Worm (Caenorhabditis elegans) whole organism, L1 larva: ENCODE results near the gene col-102.

Experiments
- C04F5.9 ChIP-seq: sonication (generic microtip); optimal IDR thresholded peaks from 2 replicates; lab custom pipeline; 2016; ENCODE audit warnings: missing genetic modification characterization, missing compliant biosample characterization
- C16A3.4 ChIP-seq: fragments of 150-350 bp; optimal IDR thresholded peaks from 2 replicates; lab custom pipeline; 2014; ENCODE audit warnings: missing biosample characterization, missing genetic modification characterization
- F16B12.6 ChIP-seq: fragments of 150-350 bp; optimal IDR thresholded peaks from 2 replicates; lab custom pipeline; 2014; ENCODE audit warnings: missing biosample characterization, missing genetic modification characterization
- aly-2 ChIP-seq: fragments of 150-350 bp; optimal IDR thresholded peaks from 2 replicates; lab custom pipeline; 2014; ENCODE audit warnings: missing biosample characterization, missing genetic modification characterization
- ama-1 ChIP-seq: fragments of 150-350 bp; optimal IDR thresholded peaks from 2 replicates; lab custom pipeline; 2014
- ceh-63 ChIP-seq: fragments of 200-800 bp; sonication (Bioruptor generic); optimal IDR thresholded peaks from 2 replicates; lab custom pipeline; 2018; ENCODE audit warnings: mild to moderate bottlenecking, missing genetic modification characterization, missing compliant biosample characterization
- ceh-82 ChIP-seq, 3 experiments: fragments of 150-350 bp in 1 of 3; sonication (generic microtip) in 2 of 3; optimal IDR thresholded peaks; 2 replicates each; lab custom pipeline; 2014 to 2017; ENCODE audit warnings: missing biosample characterization in 3 of 3, missing genetic modification characterization in 3 of 3
- dpl-1 ChIP-seq, 3 experiments: fragments of 150-350 bp in 2 of 3; sonication (generic microtip) in 1 of 3; optimal IDR thresholded peaks; 2 replicates each; lab custom pipeline; 2014 to 2017; ENCODE audit warnings: missing biosample characterization in 3 of 3, missing genetic modification characterization in 3 of 3, missing genetic modification reagents in 3 of 3
- efl-1 ChIP-seq, 4 experiments: fragments of 150-350 bp; optimal IDR thresholded peaks in 3 of 4; peaks in 1 of 4; 1 replicate in 1 of 4; 2 replicates in 3 of 4; lab custom pipeline; 2014; ENCODE audit warnings: missing biosample characterization in 2 of 4, missing genetic modification characterization in 2 of 4, missing genetic modification reagents in 2 of 4
- egl-13 ChIP-seq: sonication (generic microtip); optimal IDR thresholded peaks from 2 replicates; lab custom pipeline; 2016; ENCODE audit warnings: missing genotype, missing genetic modification reagents, missing genetic modification characterization, missing compliant biosample characterization
- ets-5 ChIP-seq: fragments of 200-800 bp; sonication (Bioruptor generic); IDR thresholded peaks from 2 replicates; pipeline ENCODE4 v1.3.6; 2022; ENCODE audit warnings: missing genetic modification characterization, missing compliant biosample characterization
- fos-1 ChIP-seq: fragments of 150-350 bp; optimal IDR thresholded peaks from 2 replicates; lab custom pipeline; 2014; ENCODE audit warnings: missing biosample characterization, missing genetic modification characterization
- hlh-4 ChIP-seq: sonication (generic microtip); optimal IDR thresholded peaks from 2 replicates; lab custom pipeline; 2016; ENCODE audit warnings: mild to moderate bottlenecking, missing genetic modification characterization, missing compliant biosample characterization
- irx-1 ChIP-seq: sonication (generic microtip); optimal IDR thresholded peaks from 2 replicates; lab custom pipeline; 2016; ENCODE audit warnings: missing genetic modification characterization, missing compliant biosample characterization
- lin-14 ChIP-seq: fragments of 200-800 bp; sonication (Bioruptor generic); optimal IDR thresholded peaks from 2 replicates; lab custom pipeline; 2018; ENCODE audit warnings: mild to moderate bottlenecking, missing genetic modification characterization, moderate library complexity, missing compliant biosample characterization
- lin-35 ChIP-seq, 2 experiments: fragments of 150-350 bp; optimal IDR thresholded peaks; 2 replicates each; lab custom pipeline; 2014; ENCODE audit warnings: missing biosample characterization in 2 of 2, missing genetic modification characterization in 2 of 2, missing genetic modification reagents in 2 of 2
- mab-9 ChIP-seq: fragments of 200-800 bp; sonication (Bioruptor generic); IDR thresholded peaks from 2 replicates; pipeline ENCODE4 v1.3.6; 2022; ENCODE audit warnings: missing genetic modification reagents, missing genetic modification characterization, missing compliant biosample characterization
- mef-2 ChIP-seq: fragments of 150-350 bp; optimal IDR thresholded peaks from 2 replicates; lab custom pipeline; 2014; ENCODE audit warnings: missing biosample characterization, missing genetic modification characterization
- mep-1 ChIP-seq: fragments of 150-350 bp; optimal IDR thresholded peaks from 2 replicates; lab custom pipeline; 2014; ENCODE audit warnings: missing biosample characterization, missing genetic modification characterization
- nhr-12 ChIP-seq: sonication (generic microtip); optimal IDR thresholded peaks from 2 replicates; lab custom pipeline; 2017; ENCODE audit warnings: missing biosample characterization, missing genetic modification characterization
- nhr-20 ChIP-seq: sonication (generic microtip); optimal IDR thresholded peaks from 2 replicates; lab custom pipeline; 2016; ENCODE audit warnings: mild to moderate bottlenecking, missing genetic modification characterization, missing compliant biosample characterization
- nhr-28 ChIP-seq: fragments of 150-350 bp; optimal IDR thresholded peaks from 2 replicates; lab custom pipeline; 2014; ENCODE audit warnings: missing biosample characterization, missing genetic modification characterization
- nhr-84 ChIP-seq: sonication (generic microtip); optimal IDR thresholded peaks from 2 replicates; lab custom pipeline; 2017; ENCODE audit warnings: missing biosample characterization, missing genetic modification characterization
- nhr-85 ChIP-seq: sonication (generic microtip); peaks from one replicate; lab custom pipeline; 2016; ENCODE audit warnings: missing genetic modification characterization, inconsistent platforms, missing compliant biosample characterization
- rnt-1 ChIP-seq: sonication (generic microtip); optimal IDR thresholded peaks from 2 replicates; lab custom pipeline; 2016; ENCODE audit warnings: mild to moderate bottlenecking, missing genetic modification characterization, moderate library complexity, missing compliant biosample characterization
- skn-1 ChIP-seq: fragments of 150-350 bp; optimal IDR thresholded peaks from 2 replicates; lab custom pipeline; 2014; ENCODE audit warnings: missing biosample characterization, missing genetic modification characterization
- sup-37 ChIP-seq: fragments of 200-800 bp; sonication (Bioruptor generic); optimal IDR thresholded peaks from 2 replicates; lab custom pipeline; 2018; ENCODE audit warnings: mild to moderate bottlenecking, missing genetic modification characterization, missing compliant biosample characterization
- tbx-2 ChIP-seq: sonication (generic microtip); optimal IDR thresholded peaks from 2 replicates; lab custom pipeline; 2016; ENCODE audit warnings: missing genetic modification characterization, missing compliant biosample characterization
- unc-86 ChIP-seq: sonication (generic microtip); optimal IDR thresholded peaks from 2 replicates; lab custom pipeline; 2016; ENCODE audit warnings: missing genetic modification characterization, missing compliant biosample characterization
- xbp-1 ChIP-seq: sonication (generic microtip); optimal IDR thresholded peaks from 2 replicates; lab custom pipeline; 2016; ENCODE audit warnings: missing genetic modification characterization, missing compliant biosample characterization

The col-102 gene

ce11 chrIV:564000-564399, 40.2 kb upstream of the col-102 start:
- TF ChIP-seq nhr-28 (tag; lab: Kevin White, UChicago): no peak
- TF ChIP-seq nhr-20 (tag; lab: Kevin White, UChicago): no peak
- no peak for TF ChIP-seq hlh-4
- no peak for TF ChIP-seq efl-1 (optimal IDR thresholded peaks at IDR 0.05; lab: Kevin White, UChicago)
- peak in 1 of 2 experiments; percentile 35 for TF ChIP-seq efl-1 (GFP tag; optimal IDR thresholded peaks at IDR 0.05 in 1 of 2; lab: Kevin White, UChicago)
- no peak for TF ChIP-seq egl-13 (tag; lab: Kevin White, UChicago)

ce11 chrIV:570799-571300, 33.4 kb upstream of the col-102 start, which contains the start of gene F56A11.5:
Gene F56A11.5, minus strand, starts transcription at chrIV:570849.
- TF ChIP-seq ceh-63 (GFP tag; lab: Kevin White, UChicago): no peak
- TF ChIP-seq dpl-1 (GFP tag; optimal IDR thresholded peaks at IDR 0.05; lab: Kevin White, UChicago): no peak
- no peak for TF ChIP-seq lin-14 (GFP tag; lab: Kevin White, UChicago)
- no peak for TF ChIP-seq lin-35 (GFP tag; optimal IDR thresholded peaks at IDR 0.05; lab: Kevin White, UChicago)
- no peak for TF ChIP-seq mab-9 (GFP tag; lab: Robert Waterston, UW)
- TF ChIP-seq ama-1: no peak
- no peak for TF ChIP-seq irx-1 (tag; lab: Kevin White, UChicago)

ce11 chrIV:572487-572886, 31.8 kb upstream of the col-102 start, which contains the start of gene gex-2:
Gene gex-2, plus strand, starts transcription at chrIV:572769.
- no peak for TF ChIP-seq C04F5.9 (tag; lab: Kevin White, UChicago)
- no peak for TF ChIP-seq mef-2 (tag; lab: Kevin White, UChicago)
- TF ChIP-seq F16B12.6 (tag; lab: Kevin White, UChicago): peak; percentile 85
- peak in 2 of 3 experiments; percentile 17 to 47 for TF ChIP-seq dpl-1 (GFP tag; optimal IDR thresholded peaks at IDR 0.05; lab: Kevin White, UChicago)
- peak; percentile 22 for TF ChIP-seq rnt-1 (tag; lab: Kevin White, UChicago)
- TF ChIP-seq ceh-82 (tag; optimal IDR thresholded peaks at IDR 0.05; lab: Kevin White, UChicago): peak in 1 of 3 experiments; percentile 24
- TF ChIP-seq lin-35 (GFP tag; optimal IDR thresholded peaks at IDR 0.05; lab: Kevin White, UChicago): peak; percentile 51 to 59
- TF ChIP-seq mep-1 (tag; lab: Kevin White, UChicago): peak; percentile 34
- no peak for TF ChIP-seq tbx-2 (tag; lab: Kevin White, UChicago)
- no peak for TF ChIP-seq nhr-85 (tag; lab: Kevin White, UChicago)
- peak; percentile 33 to 37 for TF ChIP-seq efl-1 (optimal IDR thresholded peaks at IDR 0.05; lab: Kevin White, UChicago)
- peak; percentile 42 to 87 for TF ChIP-seq efl-1 (GFP tag; optimal IDR thresholded peaks at IDR 0.05 in 1 of 2; lab: Kevin White, UChicago)

ce11 chrIV:580512-580911, 23.7 kb upstream of the col-102 start:
- TF ChIP-seq C16A3.4 (tag; lab: Kevin White, UChicago) (no peak), egl-13 (tag; lab: Kevin White, UChicago) (no peak)
- TF ChIP-seq, all 84 proteins: peak for 0

ce11 chrIV:582130-582529, 22.1 kb upstream of the col-102 start, which contains the start of gene F56A11.6:
Gene F56A11.6, minus strand, starts transcription at chrIV:582230.
- TF ChIP-seq efl-1 (optimal IDR thresholded peaks at IDR 0.05; lab: Kevin White, UChicago): no peak
- TF ChIP-seq efl-1 (GFP tag; optimal IDR thresholded peaks at IDR 0.05 in 1 of 2; lab: Kevin White, UChicago): peak in 1 of 2 experiments; percentile 3
- no peak for TF ChIP-seq nhr-84 (tag; lab: Kevin White, UChicago)
- TF ChIP-seq nhr-12 (tag; lab: Kevin White, UChicago): no peak

ce11 chrIV:584039-584438, 20.2 kb upstream of the col-102 start:
- TF ChIP-seq fos-1 (tag; lab: Kevin White, UChicago) (no peak), efl-1 (optimal IDR thresholded peaks at IDR 0.05; lab: Kevin White, UChicago) (no peak), efl-1 (GFP tag; optimal IDR thresholded peaks at IDR 0.05 in 1 of 2; lab: Kevin White, UChicago) (peak in 1 of 2 experiments; percentile 56)

- TF ChIP-seq skn-1 (tag; lab: Kevin White, UChicago) (no peak), unc-86 (tag; lab: Kevin White, UChicago) (no peak), aly-2 (tag; lab: Kevin White, UChicago) (no peak), ets-5 (no peak), nhr-85 (tag; lab: Kevin White, UChicago) (no peak), sup-37 (GFP tag; lab: Kevin White, UChicago) (no peak), xbp-1 (no peak)
Measured at ce11 chrIV:587729-588128, 16.5 kb upstream of the col-102 start, which contains the start of gene C18H7.12. Gene C18H7.12, minus strand, starts transcription at chrIV:587829.
